Fruit fly (Drosophila melanogaster): ENCODE data around the gene CG34238.

The CG34238 gene

DNA sequence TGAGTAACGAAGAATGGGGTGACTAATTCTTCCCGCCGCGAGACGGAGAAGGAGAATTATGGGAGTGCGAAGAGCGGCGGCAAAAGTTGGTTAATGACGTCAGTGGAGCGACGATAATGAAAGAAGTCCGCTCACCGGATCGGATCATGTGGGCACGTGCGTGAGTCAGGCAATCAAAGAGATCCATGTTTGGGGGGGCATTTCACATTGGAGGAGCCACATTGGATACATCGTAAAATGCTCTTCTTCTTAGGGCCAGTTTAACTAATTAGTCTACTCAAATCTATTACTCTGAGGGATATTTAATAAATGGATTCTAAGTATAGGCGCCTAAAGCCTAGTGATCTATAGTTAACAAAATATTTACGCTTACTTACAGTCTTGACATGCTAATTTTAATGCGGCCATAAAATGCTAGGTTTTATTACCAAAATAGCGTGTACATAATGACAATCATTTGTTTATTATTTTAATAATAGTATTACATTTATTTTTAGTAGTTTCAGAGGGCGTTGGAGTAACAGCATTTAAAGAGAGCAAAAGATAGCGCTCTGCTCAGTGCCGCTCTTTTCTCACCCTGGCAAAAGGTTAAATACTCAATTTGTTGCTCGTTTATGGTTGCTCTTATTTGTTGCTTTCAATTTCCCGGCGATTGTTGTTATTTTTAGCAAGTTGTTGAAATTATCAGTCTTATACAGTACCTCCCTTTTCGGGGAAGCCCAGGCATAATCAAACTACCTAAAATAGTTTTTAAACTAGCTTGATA is 32.2 kb downstream of the CG34238 start:
- TF ChIP-seq Clk (GFP tag; optimal IDR thresholded peaks at IDR 0.05) (no peak), CG12768 (GFP tag; optimal IDR thresholded peaks at IDR 0.05) (no peak), kay (GFP tag; ENCODE audit: borderline replicate concordance) (no peak), cic (GFP tag; optimal IDR thresholded peaks at IDR 0.05) (no peak)

DNA sequence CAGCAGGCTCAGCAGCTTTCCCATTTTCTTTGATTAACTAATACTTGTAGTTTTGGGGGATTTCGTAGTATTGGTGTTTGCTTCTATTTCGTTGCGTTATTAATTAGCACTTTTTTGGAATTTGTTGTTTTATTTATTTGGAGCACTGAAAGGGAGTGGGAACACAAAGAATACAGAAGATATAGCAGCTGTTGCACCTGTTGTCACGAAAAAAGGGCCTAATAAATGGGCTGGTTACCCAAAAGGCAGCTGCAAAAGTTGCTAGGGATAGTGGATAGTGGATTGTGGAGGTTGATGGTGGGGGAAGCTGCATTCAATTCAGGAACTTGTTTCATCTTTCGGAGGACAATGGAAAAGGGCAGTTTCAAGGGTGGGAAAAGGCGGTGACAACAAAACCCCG is 33.2 kb downstream of the CG34238 start:
- TF ChIP-seq CG1620 (GFP tag; optimal IDR thresholded peaks at IDR 0.05) (no peak), CG7101 (tag; optimal IDR thresholded peaks at IDR 0.05) (no peak), pad (GFP tag; optimal IDR thresholded peaks at IDR 0.05) (no peak)

DNA sequence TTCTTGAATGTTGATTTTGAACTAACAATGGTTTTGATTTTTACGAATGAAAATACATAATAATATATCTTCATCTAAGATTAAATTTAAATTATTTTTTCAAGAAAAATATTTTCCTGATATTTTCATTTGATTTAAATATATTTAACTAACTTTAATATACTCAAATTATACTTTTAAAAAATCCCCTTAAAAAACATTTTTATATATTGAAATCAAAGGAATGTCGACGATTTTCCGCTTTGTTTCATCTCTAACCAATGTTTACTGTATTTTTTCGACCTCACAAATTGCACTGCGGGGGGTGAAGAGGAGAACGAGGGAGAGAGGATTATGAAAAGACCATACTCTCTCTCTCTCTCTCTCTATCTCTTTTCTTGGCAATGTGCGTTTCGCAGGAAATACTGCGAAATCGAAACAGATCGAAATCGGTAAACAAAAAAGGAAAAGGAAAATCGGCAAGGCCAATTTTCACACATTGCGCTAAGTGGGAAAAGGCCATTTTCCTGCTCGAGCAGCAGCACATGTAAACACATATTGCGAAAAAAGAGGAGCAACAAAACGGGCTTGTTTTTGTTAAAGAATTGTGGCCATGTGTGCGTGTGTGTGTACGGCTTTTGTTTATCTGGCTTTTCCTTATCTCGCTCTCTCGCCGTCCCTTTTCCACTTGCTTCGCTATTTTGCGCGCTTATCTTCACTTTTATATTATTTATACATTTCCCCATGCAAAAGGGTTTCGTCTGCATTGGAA is 33.9 kb downstream of the CG34238 start:
- TF ChIP-seq CG1620 (GFP tag; optimal IDR thresholded peaks at IDR 0.05) (no peak), CG7101 (tag; optimal IDR thresholded peaks at IDR 0.05) (no peak), Mnt (GFP tag; optimal IDR thresholded peaks at IDR 0.05) (no peak), kay (GFP tag; ENCODE audit: borderline replicate concordance) (peak; percentile 92)

DNA sequence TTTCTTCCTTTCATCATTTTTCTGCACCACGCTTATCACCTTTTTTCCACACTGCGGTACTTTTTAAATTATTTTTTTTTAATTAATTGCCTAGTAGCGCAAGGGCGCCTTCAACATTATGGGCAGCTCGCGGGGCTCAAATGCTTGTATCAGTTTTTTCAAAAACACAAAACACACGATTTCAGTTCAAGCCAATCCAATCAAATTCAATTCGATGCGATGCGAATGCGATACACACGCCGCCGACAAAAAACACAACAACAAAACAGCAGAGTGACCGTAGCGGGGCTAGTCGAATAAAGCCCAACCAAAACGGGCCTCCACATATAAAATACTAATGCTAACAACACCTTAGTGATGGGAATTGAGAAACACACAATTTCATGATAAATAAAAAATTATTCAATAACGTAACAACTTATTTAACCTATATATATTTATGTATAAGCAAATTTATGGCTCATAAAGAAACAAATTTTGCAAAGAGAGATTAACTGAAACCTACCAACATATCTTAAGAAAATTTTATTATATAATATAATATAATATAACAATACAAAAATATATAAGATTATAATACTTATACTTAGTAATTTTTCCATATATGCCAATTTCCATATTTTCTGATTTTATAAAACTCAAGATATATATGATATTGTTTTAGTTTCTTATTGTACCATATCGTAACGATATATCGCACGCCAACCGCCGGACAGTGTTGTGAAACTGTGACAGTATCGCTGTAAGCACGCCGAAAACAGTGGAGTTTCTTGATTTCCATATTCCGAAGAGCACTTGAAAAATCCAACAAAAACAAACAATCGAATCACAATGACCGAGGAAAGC is 34.7 kb downstream of the CG34238 start, which contains the start of the genes CG32066 and CG8003:
CG32066 (minus strand) TSS at position 270 of the 846 bp plus-strand sequence.
CG8003 (plus strand) TSS at position 732 of the 846 bp plus-strand sequence.
- no peak for TF ChIP-seq Clk (GFP tag; optimal IDR thresholded peaks at IDR 0.05)
- peak; percentile 41 for TF ChIP-seq CG11617 (GFP tag; optimal IDR thresholded peaks at IDR 0.05)
- no peak for TF ChIP-seq toe (GFP tag; optimal IDR thresholded peaks at IDR 0.05)
- TF ChIP-seq CG1620 (GFP tag; optimal IDR thresholded peaks at IDR 0.05), result peak; percentile 42
- peak; percentile 55 for TF ChIP-seq bab1 (GFP tag; optimal IDR thresholded peaks at IDR 0.05)
- peak; percentile 42 for TF ChIP-seq pad (GFP tag; optimal IDR thresholded peaks at IDR 0.05)
- TF ChIP-seq Crg-1 (GFP tag; optimal IDR thresholded peaks at IDR 0.05), result peak; percentile 13
- TF ChIP-seq CG12768 (GFP tag; optimal IDR thresholded peaks at IDR 0.05), result peak; percentile 32
- TF ChIP-seq cnc (optimal IDR thresholded peaks at IDR 0.05), result no peak
- no peak for TF ChIP-seq CG14711 (tag; optimal IDR thresholded peaks at IDR 0.05)
- TF ChIP-seq CG33017 (tag; optimal IDR thresholded peaks at IDR 0.05), result no peak
- no peak for TF ChIP-seq kay (GFP tag; ENCODE audit: borderline replicate concordance)
- peak; percentile 7 for TF ChIP-seq ovo (GFP tag; optimal IDR thresholded peaks at IDR 0.05)
- peak; percentile 81 for TF ChIP-seq tj (GFP tag; optimal IDR thresholded peaks at IDR 0.05)
- no peak for TF ChIP-seq Hr96 (GFP tag; optimal IDR thresholded peaks at IDR 0.05)
- peak; percentile 34 for TF ChIP-seq CG7045 (GFP tag; optimal IDR thresholded peaks at IDR 0.05)
- TF ChIP-seq cic (GFP tag; optimal IDR thresholded peaks at IDR 0.05), result peak; percentile 31
- peak; percentile 69 for TF ChIP-seq CG7101 (tag; optimal IDR thresholded peaks at IDR 0.05)
- TF ChIP-seq Mnt (GFP tag; optimal IDR thresholded peaks at IDR 0.05), result peak; percentile 68
- TF ChIP-seq CG5204 (GFP tag; optimal IDR thresholded peaks at IDR 0.05), result no peak

DNA sequence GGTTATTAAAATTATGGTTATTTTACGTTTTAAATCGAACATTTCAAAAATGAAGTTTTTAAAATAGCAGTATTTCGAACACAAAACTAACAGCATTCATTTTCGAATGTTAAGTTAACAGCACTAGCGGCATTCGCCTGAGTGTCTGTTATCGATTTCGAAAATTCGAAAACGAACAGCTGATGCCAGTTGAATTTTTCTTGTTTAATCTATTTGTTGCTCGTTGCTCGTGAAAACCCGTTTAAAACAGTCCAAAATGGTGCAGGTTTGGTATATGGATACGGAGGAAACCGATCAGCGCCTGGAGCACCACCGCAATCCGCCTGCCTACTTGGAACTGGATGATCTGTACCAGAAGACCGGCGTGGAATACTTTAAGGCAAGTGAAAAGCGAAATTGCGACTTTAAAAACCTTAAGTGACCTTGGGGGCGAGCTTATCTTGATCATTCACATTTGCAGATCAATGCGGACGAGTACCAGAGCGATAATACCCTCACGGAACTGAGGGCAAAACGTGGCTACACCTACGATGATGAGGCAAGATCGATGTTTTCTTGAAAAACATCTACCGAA is 37.0 kb downstream of the CG34238 start, which contains the start of gene Adi1:
Adi1 (plus strand) TSS at position 187 of the 574 bp plus-strand sequence.
- TF ChIP-seq bab1 (GFP tag; optimal IDR thresholded peaks at IDR 0.05), result peak; percentile 33
- no peak for TF ChIP-seq toe (GFP tag; optimal IDR thresholded peaks at IDR 0.05)

DNA sequence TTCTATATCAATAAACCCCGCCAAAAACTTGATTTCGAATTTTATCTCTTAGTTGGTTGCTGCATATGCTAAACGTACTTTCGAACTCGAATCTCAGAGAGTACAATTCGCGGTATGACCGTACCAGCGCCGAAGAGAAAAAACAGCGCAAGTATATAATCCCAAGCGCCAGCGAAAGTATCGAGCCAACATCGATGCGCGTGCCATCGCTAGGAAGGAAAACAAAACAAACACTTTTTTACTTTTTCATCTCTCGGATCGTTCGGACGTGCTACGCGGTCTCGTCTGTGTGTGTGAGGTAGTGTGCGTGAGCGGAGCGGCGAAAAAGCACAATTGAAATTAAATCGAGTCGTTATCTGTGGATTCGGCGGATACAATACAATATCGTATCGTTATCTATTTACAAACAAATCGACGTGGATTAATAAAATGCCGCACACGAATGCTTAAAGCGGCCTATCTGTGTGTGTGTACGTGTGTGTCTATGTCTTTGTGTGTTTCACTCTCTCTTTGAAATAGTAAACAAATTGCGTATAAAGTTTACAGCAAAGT is 38.3 kb downstream of the CG34238 start, which contains the start of gene simj:
simj (plus strand) TSS at position 229 of the 552 bp plus-strand sequence.
- TF ChIP-seq CG7045 (GFP tag; optimal IDR thresholded peaks at IDR 0.05) (peak; percentile 28), CG5204 (GFP tag; optimal IDR thresholded peaks at IDR 0.05) (no peak), CG1620 (GFP tag; optimal IDR thresholded peaks at IDR 0.05) (peak; percentile 39), CG33017 (tag; optimal IDR thresholded peaks at IDR 0.05) (peak; percentile 76), CG12768 (GFP tag; optimal IDR thresholded peaks at IDR 0.05) (peak; percentile 72), CG14711 (tag; optimal IDR thresholded peaks at IDR 0.05) (peak; percentile 39), Mnt (GFP tag; optimal IDR thresholded peaks at IDR 0.05) (peak; percentile 78), kay (GFP tag; ENCODE audit: borderline replicate concordance) (peak; percentile 67), Clk (GFP tag; optimal IDR thresholded peaks at IDR 0.05) (no peak), CG7101 (tag; optimal IDR thresholded peaks at IDR 0.05) (peak; percentile 78), cnc (optimal IDR thresholded peaks at IDR 0.05) (no peak), ovo (GFP tag; optimal IDR thresholded peaks at IDR 0.05) (peak; percentile 56), pad (GFP tag; optimal IDR thresholded peaks at IDR 0.05) (peak; percentile 45), CG11617 (GFP tag; optimal IDR thresholded peaks at IDR 0.05) (peak; percentile 59), toe (GFP tag; optimal IDR thresholded peaks at IDR 0.05) (peak; percentile 6), Hr96 (GFP tag; optimal IDR thresholded peaks at IDR 0.05) (peak; percentile 54), bab1 (GFP tag; optimal IDR thresholded peaks at IDR 0.05) (peak; percentile 76), cic (GFP tag; optimal IDR thresholded peaks at IDR 0.05) (peak; percentile 89), Crg-1 (GFP tag; optimal IDR thresholded peaks at IDR 0.05) (peak; percentile 43), tj (GFP tag; optimal IDR thresholded peaks at IDR 0.05) (peak; percentile 51)

All from whole organism, adult.